Worm (Caenorhabditis elegans) whole organism, midembryonic: Measurements from ENCODE around the gene spp-19.

ENCODE experiments used
- T22C8.4 ChIP-seq: fragments of 200-800 bp; sonication (Bioruptor generic); IDR thresholded peaks from 2 replicates; pipeline ENCODE4 v1.3.6; 2022; ENCODE audit warnings: missing genetic modification characterization, missing compliant biosample characterization
- cog-1 ChIP-seq: sonication (generic microtip); optimal IDR thresholded peaks from 2 replicates; lab custom pipeline; 2016; ENCODE audit warnings: missing genetic modification characterization, missing compliant biosample characterization
- flt-1 ChIP-seq: fragments of 200-800 bp; sonication (Bioruptor generic); IDR thresholded peaks from 2 replicates; pipeline ENCODE4 v1.3.6; 2022; ENCODE audit warnings: missing genetic modification characterization, missing compliant biosample characterization
- klf-2 ChIP-seq: fragments of 200-800 bp; sonication (Bioruptor generic); conservative IDR thresholded peaks from 2 replicates; pipeline ENCODE4 v1.3.6; 2022; ENCODE audit warnings: missing genetic modification reagents, missing genetic modification characterization, missing compliant biosample characterization
- med-1 ChIP-seq: sonication (generic microtip); optimal IDR thresholded peaks from 2 replicates; lab custom pipeline; 2017; ENCODE audit warnings: missing genetic modification characterization, mild to moderate bottlenecking, missing compliant biosample characterization, antibody characterized with exemption, missing genetic modification reagents; ENCODE audit not compliant: insufficient read depth
- ref-1 ChIP-seq: fragments of 200-800 bp; sonication (Bioruptor generic); conservative IDR thresholded peaks from 2 replicates; pipeline ENCODE4 v1.3.6; 2022; ENCODE audit warnings: missing genetic modification reagents, missing genetic modification characterization, missing compliant biosample characterization
- tab-1 ChIP-seq: fragments of 200-800 bp; sonication (Bioruptor generic); IDR thresholded peaks from 2 replicates; pipeline ENCODE4 v1.3.6; 2022; ENCODE audit warnings: missing genetic modification characterization, missing compliant biosample characterization
- ztf-23 ChIP-seq: fragments of 200-800 bp; sonication (Bioruptor generic); IDR thresholded peaks from 2 replicates; pipeline ENCODE4 v1.3.6; 2022; ENCODE audit warnings: missing genetic modification reagents, missing genetic modification characterization, missing compliant biosample characterization
- ztf-29 ChIP-seq: fragments of 200-800 bp; sonication (Bioruptor generic); IDR thresholded peaks from 2 replicates; pipeline ENCODE4 v1.3.6; 2022; ENCODE audit warnings: missing genetic modification reagents, missing genetic modification characterization, missing compliant biosample characterization

Gene spp-19

ce11 chrV:6549871-6550270 lies 11.6 kb downstream of the spp-19 start, which contains the start of gene lipl-4:
Gene lipl-4, plus strand, starts transcription at chrV:6550171.
- TF ChIP-seq tab-1 (GFP tag; lab: Robert Waterston, UW): no peak
- no peak for TF ChIP-seq ref-1
- TF ChIP-seq ztf-29 (GFP tag; lab: Robert Waterston, UW): no peak
- no peak for TF ChIP-seq flt-1 (GFP tag; lab: Robert Waterston, UW)
- TF ChIP-seq T22C8.4 (GFP tag; lab: Robert Waterston, UW): no peak
- TF ChIP-seq cog-1: no peak
- no peak for TF ChIP-seq klf-2 (GFP tag; lab: Robert Waterston, UW)
- no peak for TF ChIP-seq med-1
- no peak for TF ChIP-seq ztf-23 (GFP tag; lab: Robert Waterston, UW)

ce11 chrV:6549148-6549547 lies 12.3 kb downstream of the spp-19 start, which contains the start of gene K04A8.20:
Gene K04A8.20, plus strand, starts transcription at chrV:6549448.
- TF ChIP-seq flt-1 (GFP tag; lab: Robert Waterston, UW) (no peak), ztf-23 (GFP tag; lab: Robert Waterston, UW) (no peak), med-1 (no peak), klf-2 (GFP tag; lab: Robert Waterston, UW) (no peak), ztf-29 (GFP tag; lab: Robert Waterston, UW) (no peak), ref-1 (no peak), tab-1 (GFP tag; lab: Robert Waterston, UW) (no peak), T22C8.4 (GFP tag; lab: Robert Waterston, UW) (no peak), cog-1 (no peak)

- TF ChIP-seq tab-1 (GFP tag; lab: Robert Waterston, UW) (no peak), cog-1 (no peak), ztf-29 (GFP tag; lab: Robert Waterston, UW) (no peak), flt-1 (GFP tag; lab: Robert Waterston, UW) (no peak), med-1 (no peak), T22C8.4 (GFP tag; lab: Robert Waterston, UW) (no peak), klf-2 (GFP tag; lab: Robert Waterston, UW) (no peak), ztf-23 (GFP tag; lab: Robert Waterston, UW) (no peak), ref-1 (no peak)
Observed at ce11 chrV:6548309-6548708, 13.2 kb downstream of the spp-19 start.

ce11 chrV:6546450-6547171 lies 14.9 kb downstream of the spp-19 start, which contains the start of gene dre-1:
Gene dre-1, minus strand, starts transcription at chrV:6546500.
- TF ChIP-seq klf-2 (GFP tag; lab: Robert Waterston, UW): no peak
- TF ChIP-seq ref-1: no peak
- TF ChIP-seq ztf-23 (GFP tag; lab: Robert Waterston, UW): no peak
- TF ChIP-seq flt-1 (GFP tag; lab: Robert Waterston, UW): no peak
- TF ChIP-seq ztf-29 (GFP tag; lab: Robert Waterston, UW): no peak
- TF ChIP-seq T22C8.4 (GFP tag; lab: Robert Waterston, UW): no peak
- TF ChIP-seq med-1: no peak

- no peak for TF ChIP-seq ref-1
- no peak for TF ChIP-seq klf-2 (GFP tag; lab: Robert Waterston, UW)
- no peak for TF ChIP-seq cog-1
- 0 out of 2 replicates have a peak, but pooled peaks have one; percentile 6 for TF ChIP-seq flt-1 (GFP tag; lab: Robert Waterston, UW)
- TF ChIP-seq med-1: no peak
- no peak for TF ChIP-seq ztf-23 (GFP tag; lab: Robert Waterston, UW)
Observed at ce11 chrV:6544999-6545398, 16.5 kb downstream of the spp-19 start.

- TF ChIP-seq klf-2 (GFP tag; lab: Robert Waterston, UW) (no peak), ztf-23 (GFP tag; lab: Robert Waterston, UW) (0 out of 2 replicates have a peak, but pooled peaks have one; percentile 19), cog-1 (peak; percentile 21), T22C8.4 (GFP tag; lab: Robert Waterston, UW) (no peak)
Observed at ce11 chrV:6541875-6542274, 19.6 kb downstream of the spp-19 start.

- no peak for TF ChIP-seq ztf-23 (GFP tag; lab: Robert Waterston, UW)
- no peak for TF ChIP-seq med-1
- no peak for TF ChIP-seq T22C8.4 (GFP tag; lab: Robert Waterston, UW)
- 0 out of 2 replicates have a peak, but pooled peaks have one; percentile 42 for TF ChIP-seq flt-1 (GFP tag; lab: Robert Waterston, UW)
- no peak for TF ChIP-seq ref-1
- TF ChIP-seq klf-2 (GFP tag; lab: Robert Waterston, UW): no peak
Observed at ce11 chrV:6538323-6538722, 23.2 kb downstream of the spp-19 start.

- TF ChIP-seq ref-1 (no peak), ztf-29 (GFP tag; lab: Robert Waterston, UW) (no peak), cog-1 (no peak), med-1 (no peak)
Observed at ce11 chrV:6533030-6533429, 28.5 kb downstream of the spp-19 start, which contains the start of gene hpo-26. Gene hpo-26, minus strand, starts transcription at chrV:6533060.

ce11 chrV:6524757-6525156 lies 36.7 kb downstream of the spp-19 start, which contains the start of gene acs-1:
Gene acs-1, plus strand, starts transcription at chrV:6524989.
- TF ChIP-seq ref-1: no peak
- no peak for TF ChIP-seq cog-1
- TF ChIP-seq T22C8.4 (GFP tag; lab: Robert Waterston, UW): no peak
- TF ChIP-seq ztf-23 (GFP tag; lab: Robert Waterston, UW): no peak
- TF ChIP-seq med-1: no peak
- TF ChIP-seq flt-1 (GFP tag; lab: Robert Waterston, UW): no peak
- TF ChIP-seq klf-2 (GFP tag; lab: Robert Waterston, UW): no peak
- no peak for TF ChIP-seq ztf-29 (GFP tag; lab: Robert Waterston, UW)
- no peak for TF ChIP-seq tab-1 (GFP tag; lab: Robert Waterston, UW)

ce11 chrV:6522879-6523497 lies 38.5 kb downstream of the spp-19 start:
- TF ChIP-seq T22C8.4 (GFP tag; lab: Robert Waterston, UW) (no peak), flt-1 (GFP tag; lab: Robert Waterston, UW) (no peak), ref-1 (no peak), cog-1 (no peak), med-1 (no peak), ztf-29 (GFP tag; lab: Robert Waterston, UW) (no peak), tab-1 (GFP tag; lab: Robert Waterston, UW) (no peak), klf-2 (GFP tag; lab: Robert Waterston, UW) (no peak), ztf-23 (GFP tag; lab: Robert Waterston, UW) (no peak)
